Fruit fly (Drosophila melanogaster) whole organism, adult: Measurements from ENCODE around the gene blot.

ENCODE experiments used
- CG1620 ChIP-seq: fragments of 200-800 bp; sonication (Bioruptor generic); optimal IDR thresholded peaks from 2 replicates; lab custom pipeline; 2016; ENCODE audit warnings: missing biosample characterization, missing genetic modification characterization
- CG7101 ChIP-seq: fragments of 200-800 bp; sonication (Bioruptor generic); optimal IDR thresholded peaks from 2 replicates; lab custom pipeline; 2018; ENCODE audit warnings: missing biosample characterization, mild to moderate bottlenecking, missing genetic modification characterization, moderate library complexity
- cnc ChIP-seq, 2 experiments: fragments of >200 bp; optimal IDR thresholded peaks; 2 replicates each; lab custom pipeline; 2017
- tj ChIP-seq: fragments of 200-800 bp; sonication (Bioruptor generic); optimal IDR thresholded peaks from 3 replicates; lab custom pipeline; 2017; ENCODE audit warnings: missing biosample characterization, mild to moderate bottlenecking, missing genetic modification characterization, moderate library complexity

- TF ChIP-seq tj (no peak), cnc (optimal IDR thresholded peaks at IDR 0.05; lab: Kevin White, UChicago) (no peak), CG7101 (no peak), CG1620 (GFP tag; lab: Kevin White, UChicago) (no peak)
These were observed 19.9 kb downstream of the blot start for dm6 chr3L:17401411-17401810.
